Fruit fly (Drosophila melanogaster) whole organism, embryonic: ENCODE data around the gene CG7879.
A peak's percentile ranks its signal among the peaks of the same experiment; 100 is the strongest.

ENCODE experiments used
- Asciz ChIP-seq: fragments of 200-800 bp; sonication (Bioruptor generic); optimal IDR thresholded peaks from 2 replicates; lab custom pipeline; 2017; ENCODE audit warnings: missing biosample characterization, mild to moderate bottlenecking, missing genetic modification characterization, missing genetic modification reagents
- BtbVII ChIP-seq: fragments of 200-800 bp; sonication (Bioruptor generic); optimal IDR thresholded peaks from 3 replicates; lab custom pipeline; 2017; ENCODE audit warnings: missing biosample characterization, mild to moderate bottlenecking, missing genetic modification characterization
- CG10209 ChIP-seq: fragments of 200-800 bp; sonication (Bioruptor generic); optimal IDR thresholded peaks from 3 replicates; lab custom pipeline; 2017; ENCODE audit warnings: missing biosample characterization, mild to moderate bottlenecking, missing genetic modification characterization, missing genetic modification reagents
- CG1529 ChIP-seq: fragments of 200-800 bp; sonication (Bioruptor generic); optimal IDR thresholded peaks from 3 replicates; lab custom pipeline; 2018; ENCODE audit warnings: missing biosample characterization, missing genetic modification characterization
- CG15696 ChIP-seq: fragments of 200-800 bp; sonication (Bioruptor generic); optimal IDR thresholded peaks from 2 replicates; lab custom pipeline; 2019; ENCODE audit warnings: missing biosample characterization, mild to moderate bottlenecking, missing genetic modification characterization, moderate library complexity
- CG1647 ChIP-seq: fragments of 200-800 bp; sonication (Bioruptor generic); optimal IDR thresholded peaks from 3 replicates; lab custom pipeline; 2016; ENCODE audit warnings: missing biosample characterization, missing genetic modification characterization
- CG17328 ChIP-seq: fragments of 200-800 bp; sonication (Bioruptor generic); IDR thresholded peaks from 2 replicates; pipeline ENCODE4 v1.3.6; 2022; ENCODE audit warnings: missing biosample characterization, missing genetic modification characterization
- CG2120 ChIP-seq: fragments of 200-800 bp; sonication (Bioruptor generic); optimal IDR thresholded peaks from 3 replicates; lab custom pipeline; 2016; ENCODE audit warnings: missing biosample characterization, missing genetic modification characterization
- CG2889 ChIP-seq: fragments of 200-800 bp; sonication (Bioruptor generic); IDR thresholded peaks from 3 replicates; pipeline ENCODE4 v1.3.6; 2022; ENCODE audit warnings: missing biosample characterization, missing genetic modification characterization
- CG30403 ChIP-seq: fragments of 200-800 bp; sonication (Bioruptor generic); optimal IDR thresholded peaks from 3 replicates; lab custom pipeline; 2016; ENCODE audit warnings: missing biosample characterization, missing genetic modification characterization
- CG31365 ChIP-seq: fragments of 200-800 bp; sonication (Bioruptor generic); optimal IDR thresholded peaks from 2 replicates; lab custom pipeline; 2018; ENCODE audit warnings: missing biosample characterization, mild to moderate bottlenecking, missing genetic modification characterization
- CG32532 ChIP-seq: fragments of 200-800 bp; sonication (Bioruptor generic); IDR thresholded peaks from 2 replicates; pipeline ENCODE4 v1.3.6; 2022; ENCODE audit warnings: missing biosample characterization, missing genetic modification characterization
- CG32772 ChIP-seq: fragments of 200-800 bp; sonication (Bioruptor generic); IDR thresholded peaks from 2 replicates; pipeline ENCODE4 v1.3.6; 2022; ENCODE audit warnings: missing biosample characterization, missing genetic modification characterization
- CG33213 ChIP-seq: fragments of 200-800 bp; sonication (Bioruptor generic); optimal IDR thresholded peaks from 3 replicates; lab custom pipeline; 2016; ENCODE audit warnings: missing biosample characterization, missing genetic modification characterization
- CG34224 ChIP-seq: fragments of 200-800 bp; sonication (Bioruptor generic); IDR thresholded peaks from 3 replicates; pipeline ENCODE4 v1.3.6; 2022; ENCODE audit warnings: missing biosample characterization, missing genetic modification characterization; ENCODE audit not compliant: partially characterized antibody
- CG4404 ChIP-seq: fragments of 200-800 bp; sonication (Bioruptor generic); IDR thresholded peaks from 2 replicates; pipeline ENCODE4 v1.3.6; 2022; ENCODE audit warnings: missing biosample characterization, missing genetic modification characterization
- CG7556 ChIP-seq: fragments of 200-800 bp; sonication (Bioruptor generic); optimal IDR thresholded peaks from 2 replicates; lab custom pipeline; 2017; ENCODE audit warnings: missing biosample characterization, mild to moderate bottlenecking, missing genetic modification characterization
- CG7786 ChIP-seq: fragments of 200-800 bp; sonication (Bioruptor generic); optimal IDR thresholded peaks from 2 replicates; lab custom pipeline; 2016; ENCODE audit warnings: missing biosample characterization, missing genetic modification characterization
- CTCF ChIP-seq: fragments of 200-800 bp; sonication (Bioruptor generic); optimal IDR thresholded peaks from 2 replicates; lab custom pipeline; 2017; ENCODE audit warnings: missing biosample characterization, mild to moderate bottlenecking, missing genetic modification characterization, moderate library complexity
- Chrac-16 ChIP-seq: fragments of 200-800 bp; sonication (Bioruptor generic); optimal IDR thresholded peaks from 3 replicates; lab custom pipeline; 2016; ENCODE audit warnings: missing biosample characterization, missing genetic modification characterization
- Doc3 ChIP-seq: fragments of 200-800 bp; sonication (Bioruptor generic); IDR thresholded peaks from 3 replicates; pipeline ENCODE4 v1.3.6; 2022; ENCODE audit warnings: missing biosample characterization, missing genetic modification characterization; ENCODE audit not compliant: partially characterized antibody
- Gsc ChIP-seq: fragments of 200-800 bp; sonication (Bioruptor generic); IDR thresholded peaks from 2 replicates; pipeline ENCODE4 v1.3.6; 2022; ENCODE audit warnings: missing biosample characterization, missing genetic modification characterization
- Gug ChIP-seq: fragments of 200-800 bp; sonication (Bioruptor generic); IDR thresholded peaks from 4 replicates; pipeline ENCODE4 v1.3.6; 2022; ENCODE audit warnings: missing biosample characterization, missing genetic modification characterization
- HLH3B ChIP-seq: fragments of 200-800 bp; sonication (Bioruptor generic); IDR thresholded peaks from 2 replicates; pipeline ENCODE4 v1.3.6; 2022; ENCODE audit warnings: missing biosample characterization, missing genetic modification characterization
- HLH4C ChIP-seq: fragments of 200-800 bp; sonication (Bioruptor generic); IDR thresholded peaks from 3 replicates; pipeline ENCODE4 v1.3.6; 2022; ENCODE audit warnings: missing biosample characterization, missing genetic modification characterization; ENCODE audit not compliant: partially characterized antibody
- Hmx ChIP-seq: fragments of 200-800 bp; sonication (Bioruptor generic); optimal IDR thresholded peaks from 2 replicates; lab custom pipeline; 2016; ENCODE audit warnings: missing biosample characterization, missing genetic modification characterization
- Lpt ChIP-seq: fragments of >200 bp; optimal IDR thresholded peaks from 2 replicates; lab custom pipeline; 2018; ENCODE audit warnings: missing biosample characterization, missing genetic modification characterization
- MESR4 ChIP-seq: fragments of 200-800 bp; sonication (Bioruptor generic); optimal IDR thresholded peaks from 2 replicates; lab custom pipeline; 2018; ENCODE audit warnings: missing biosample characterization, mild to moderate bottlenecking, missing genetic modification characterization, moderate library complexity
- Meics ChIP-seq: fragments of 200-800 bp; sonication (Bioruptor generic); optimal IDR thresholded peaks from 2 replicates; lab custom pipeline; 2017; ENCODE audit warnings: missing biosample characterization, mild to moderate bottlenecking, missing genetic modification characterization
- Mes4 ChIP-seq: fragments of 200-800 bp; sonication (Bioruptor generic); optimal IDR thresholded peaks from 2 replicates; lab custom pipeline; 2016; ENCODE audit warnings: missing biosample characterization, missing genetic modification characterization
- Scr ChIP-seq: fragments of 200-800 bp; sonication (Bioruptor generic); IDR thresholded peaks from 2 replicates; pipeline ENCODE4 v1.3.6; 2022; ENCODE audit warnings: missing biosample characterization, missing genetic modification characterization; ENCODE audit not compliant: partially characterized antibody
- abd-A ChIP-seq: fragments of 200-800 bp; sonication (Bioruptor generic); optimal IDR thresholded peaks from 3 replicates; lab custom pipeline; 2019; ENCODE audit warnings: missing biosample characterization, mild to moderate bottlenecking, missing genetic modification characterization, moderate library complexity
- br ChIP-seq: fragments of >200 bp; optimal IDR thresholded peaks from 2 replicates; lab custom pipeline; 2017
- cas ChIP-seq: fragments of 200-800 bp; sonication (Bioruptor generic); IDR thresholded peaks from 2 replicates; pipeline ENCODE4 v1.3.6; 2022; ENCODE audit warnings: missing biosample characterization, missing genetic modification characterization
- corto ChIP-seq: fragments of 200-800 bp; sonication (Bioruptor generic); optimal IDR thresholded peaks from 2 replicates; lab custom pipeline; 2016; ENCODE audit warnings: missing biosample characterization, mild to moderate bottlenecking, missing genetic modification characterization, moderate library complexity
- dati ChIP-seq: fragments of 200-800 bp; sonication (Bioruptor generic); IDR thresholded peaks from 2 replicates; pipeline ENCODE4 v1.3.6; 2022; ENCODE audit warnings: missing biosample characterization, missing genetic modification characterization
- ems ChIP-seq: fragments of 200-800 bp; sonication (Bioruptor generic); optimal IDR thresholded peaks from 3 replicates; lab custom pipeline; 2016; ENCODE audit warnings: missing biosample characterization, missing genetic modification characterization
- eyg ChIP-seq: fragments of 200-800 bp; sonication (Bioruptor generic); optimal IDR thresholded peaks from 3 replicates; lab custom pipeline; 2016; ENCODE audit warnings: missing biosample characterization, missing genetic modification characterization
- gce ChIP-seq: fragments of 200-800 bp; sonication (Bioruptor generic); IDR thresholded peaks from 3 replicates; pipeline ENCODE4 v1.3.6; 2022; ENCODE audit warnings: missing biosample characterization, missing genetic modification characterization
- h ChIP-seq: fragments of >200 bp; optimal IDR thresholded peaks from 2 replicates; lab custom pipeline; 2017
- hth ChIP-seq: fragments of >200 bp; optimal IDR thresholded peaks from 2 replicates; lab custom pipeline; 2017; ENCODE audit warnings: inconsistent platforms
- lab ChIP-seq: fragments of 200-800 bp; sonication (Bioruptor generic); optimal IDR thresholded peaks from 3 replicates; lab custom pipeline; 2017; ENCODE audit warnings: missing biosample characterization, missing genetic modification characterization, mild to moderate bottlenecking, moderate library complexity, missing genetic modification reagents
- nom ChIP-seq: fragments of 200-800 bp; sonication (Bioruptor generic); optimal IDR thresholded peaks from 2 replicates; lab custom pipeline; 2017; ENCODE audit warnings: missing biosample characterization, missing genetic modification characterization, mild to moderate bottlenecking, moderate library complexity, missing genetic modification reagents
- p53 ChIP-seq: fragments of 200-800 bp; sonication (Bioruptor generic); optimal IDR thresholded peaks from 2 replicates; lab custom pipeline; 2016; ENCODE audit warnings: missing biosample characterization, missing genetic modification characterization
- pzg ChIP-seq: fragments of 200-800 bp; sonication (Bioruptor generic); optimal IDR thresholded peaks from 3 replicates; lab custom pipeline; 2018; ENCODE audit warnings: missing biosample characterization, mild to moderate bottlenecking, missing genetic modification characterization, moderate library complexity
- run ChIP-seq: fragments of 200-800 bp; sonication (Bioruptor generic); optimal IDR thresholded peaks from 3 replicates; lab custom pipeline; 2018; ENCODE audit warnings: missing biosample characterization, mild to moderate bottlenecking, missing genetic modification characterization
- scrt ChIP-seq: fragments of 200-800 bp; sonication (Bioruptor generic); optimal IDR thresholded peaks from 2 replicates; lab custom pipeline; 2018; ENCODE audit warnings: missing biosample characterization, mild to moderate bottlenecking, missing genetic modification characterization, moderate library complexity
- seq ChIP-seq: fragments of 200-800 bp; sonication (Bioruptor generic); IDR thresholded peaks from 2 replicates; pipeline ENCODE4 v1.3.6; 2022; ENCODE audit warnings: missing biosample characterization, missing genetic modification characterization
- sim ChIP-seq: fragments of 200-800 bp; sonication (Bioruptor generic); IDR thresholded peaks from 2 replicates; pipeline ENCODE4 v1.3.6; 2022; ENCODE audit warnings: missing biosample characterization, missing genetic modification characterization
- sima ChIP-seq: fragments of 200-800 bp; sonication (Bioruptor generic); optimal IDR thresholded peaks from 2 replicates; lab custom pipeline; 2016; ENCODE audit warnings: missing biosample characterization, missing genetic modification characterization
- unpg ChIP-seq: fragments of 200-800 bp; sonication (Bioruptor generic); optimal IDR thresholded peaks from 3 replicates; lab custom pipeline; 2018; ENCODE audit warnings: missing biosample characterization, mild to moderate bottlenecking, missing genetic modification characterization, moderate library complexity
- yki ChIP-seq: fragments of >200 bp; optimal IDR thresholded peaks from 3 replicates; lab custom pipeline; 2018

The CG7879 gene

DNA sequence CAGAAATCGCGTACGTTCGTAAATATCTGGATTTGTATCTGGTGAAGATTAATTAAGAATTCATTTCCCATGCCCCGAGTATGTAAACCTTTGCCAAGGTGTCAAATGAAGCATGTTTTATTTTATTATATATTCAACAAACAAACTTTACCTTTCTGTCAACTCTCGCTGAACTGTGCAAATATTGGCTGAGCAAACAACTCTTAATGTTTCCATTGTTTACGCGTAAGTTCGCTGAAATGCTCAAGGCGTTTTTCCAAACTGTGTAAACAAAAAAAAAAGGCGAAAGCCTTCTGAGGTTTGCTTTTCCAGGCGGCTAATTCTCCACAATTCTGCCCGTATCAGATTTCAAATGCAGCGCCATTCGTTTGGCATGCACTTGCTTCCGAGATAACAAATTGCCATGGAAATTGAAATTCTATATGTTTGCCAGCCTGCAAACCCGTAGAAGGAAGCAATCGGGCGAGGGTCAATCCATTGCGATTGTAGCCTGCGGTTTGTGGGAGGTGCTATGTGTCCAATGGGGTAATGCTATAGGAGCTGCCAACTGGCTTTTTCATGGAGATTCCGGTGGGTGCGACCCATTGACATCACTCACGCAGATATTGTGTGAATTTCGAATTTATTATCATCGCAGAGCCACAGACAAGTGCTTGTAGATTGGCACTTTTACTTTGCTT is 23.4 kb upstream of the CG7879 start (continued):
- TF ChIP-seq pzg: no peak
- TF ChIP-seq seq (GFP tag; lab: Robert Waterston, UW): peak; percentile 71; the same call in 1 of the 2 replicates
- peak; percentile 12 for TF ChIP-seq p53 (GFP tag; lab: Kevin White, UChicago)
- TF ChIP-seq CG33213 (GFP tag; lab: Kevin White, UChicago): peak; percentile 63
- TF ChIP-seq BtbVII (GFP tag; lab: Kevin White, UChicago): peak; percentile 96
- no peak for TF ChIP-seq Hmx (GFP tag; lab: Kevin White, UChicago)
- TF ChIP-seq CG2120 (GFP tag; lab: Kevin White, UChicago): peak; percentile 86
- TF ChIP-seq CG30403 (GFP tag; lab: Kevin White, UChicago): peak; percentile 26
- TF ChIP-seq run (tag; lab: Kevin White, UChicago): peak; percentile 13
- TF ChIP-seq CG4404 (GFP tag; lab: Robert Waterston, UW): no peak
- TF ChIP-seq CG31365 (tag; lab: Kevin White, UChicago): peak; percentile 79
- TF ChIP-seq CG17328 (GFP tag; lab: Robert Waterston, UW): no peak
- no peak for TF ChIP-seq Gug (GFP tag; lab: Robert Waterston, UW)
- TF ChIP-seq gce: no peak; the same call in 2 of the 3 replicates
- no peak for TF ChIP-seq cas (GFP tag; lab: Robert Waterston, UW)
- TF ChIP-seq Gsc (GFP tag; lab: Robert Waterston, UW): no peak
- TF ChIP-seq Mes4: no peak
- TF ChIP-seq HLH4C: no peak
- peak; percentile 48; the same call in 1 of the 2 replicates for TF ChIP-seq CG32532 (GFP tag; lab: Robert Waterston, UW)
- TF ChIP-seq dati: no peak
- peak; percentile 57 for TF ChIP-seq CG15696 (tag; lab: Kevin White, UChicago)
- no peak for TF ChIP-seq MESR4
- no peak for TF ChIP-seq Scr (GFP tag; lab: Robert Waterston, UW)
- peak; percentile 78 for TF ChIP-seq eyg
- TF ChIP-seq unpg (GFP tag; lab: Kevin White, UChicago): peak; percentile 65
- no peak for TF ChIP-seq hth (lab: Kevin White, UChicago)
- TF ChIP-seq HLH3B: peak; percentile 27; the same call in 1 of the 2 replicates
- peak; percentile 38 for TF ChIP-seq CG7786
- no peak for TF ChIP-seq Lpt (GFP tag; lab: Kevin White, UChicago)
- no peak for TF ChIP-seq CTCF
- no peak for TF ChIP-seq abd-A (tag; lab: Kevin White, UChicago)
- TF ChIP-seq CG10209 (GFP tag; lab: Kevin White, UChicago): peak; percentile 82
- TF ChIP-seq sim (GFP tag; lab: Robert Waterston, UW): 0 out of 2 replicates have a peak, but pooled peaks have one; percentile 26
- no peak for TF ChIP-seq scrt (GFP tag; lab: Kevin White, UChicago)
- no peak for TF ChIP-seq br (lab: Kevin White, UChicago)
- peak; percentile 80 for TF ChIP-seq Asciz (GFP tag; lab: Kevin White, UChicago)
- peak; percentile 97 for TF ChIP-seq lab (GFP tag; lab: Kevin White, UChicago)
- no peak for TF ChIP-seq CG32772 (GFP tag; lab: Robert Waterston, UW)
- TF ChIP-seq Chrac-16 (GFP tag; lab: Kevin White, UChicago): no peak
- TF ChIP-seq CG1529 (GFP tag; lab: Kevin White, UChicago): peak; percentile 6
- TF ChIP-seq Doc3: no peak
- peak; percentile 66 for TF ChIP-seq ems (GFP tag; lab: Kevin White, UChicago)
- peak; percentile 90 for TF ChIP-seq Meics (GFP tag; lab: Kevin White, UChicago)
- peak; percentile 65 for TF ChIP-seq CG7556 (GFP tag; lab: Kevin White, UChicago)
- TF ChIP-seq CG1647: peak; percentile 81
- no peak for TF ChIP-seq CG34224 (GFP tag; lab: Robert Waterston, UW)
- no peak for TF ChIP-seq yki (lab: Kevin White, UChicago)
- peak; percentile 62 for TF ChIP-seq corto
- no peak for TF ChIP-seq sima (GFP tag; lab: Kevin White, UChicago)
- TF ChIP-seq nom (GFP tag; lab: Kevin White, UChicago): peak; percentile 85
- TF ChIP-seq CG2889 (GFP tag; lab: Robert Waterston, UW): peak; percentile 31; the same call in 1 of the 3 replicates
- TF ChIP-seq h: no peak
